Fruit fly (Drosophila melanogaster) whole organism, pupa: ENCODE data around the gene CG1910.

Experiments used
- CG10348 ChIP-seq: fragments of 200-800 bp; sonication (Bioruptor generic); IDR thresholded peaks from 2 replicates; pipeline ENCODE4 v1.3.6; 2022; ENCODE audit warnings: missing biosample characterization, missing genetic modification characterization
- CG12605 ChIP-seq: fragments of 200-800 bp; sonication (Bioruptor generic); IDR thresholded peaks from 2 replicates; pipeline ENCODE4 v1.3.6; 2022; ENCODE audit warnings: missing biosample characterization, missing genetic modification characterization
- CG13204 ChIP-seq: fragments of 200-800 bp; sonication (Bioruptor generic); optimal IDR thresholded peaks from 2 replicates; lab custom pipeline; 2018; ENCODE audit warnings: missing biosample characterization, mild to moderate bottlenecking, missing genetic modification characterization, moderate library complexity
- CG14655 ChIP-seq: fragments of 200-800 bp; sonication (Bioruptor generic); optimal IDR thresholded peaks from 3 replicates; lab custom pipeline; 2017; ENCODE audit warnings: mild to moderate bottlenecking, missing biosample characterization, missing genetic modification reagents, missing genetic modification characterization
- CG15710 ChIP-seq: fragments of 200-800 bp; sonication (Bioruptor generic); optimal IDR thresholded peaks from 2 replicates; lab custom pipeline; 2018; ENCODE audit warnings: missing biosample characterization, mild to moderate bottlenecking, missing genetic modification characterization, moderate library complexity
- CG17806 ChIP-seq: fragments of 200-800 bp; sonication (Bioruptor generic); optimal IDR thresholded peaks from 2 replicates; lab custom pipeline; 2018; ENCODE audit warnings: missing biosample characterization, mild to moderate bottlenecking, missing genetic modification characterization, moderate library complexity
- CG32121 ChIP-seq: fragments of 200-800 bp; sonication (Bioruptor generic); IDR thresholded peaks from 2 replicates; pipeline ENCODE4 v1.3.6; 2022; ENCODE audit warnings: missing biosample characterization, missing genetic modification characterization
- CG34367 ChIP-seq: fragments of 200-800 bp; sonication (Bioruptor generic); optimal IDR thresholded peaks from 2 replicates; lab custom pipeline; 2018; ENCODE audit warnings: missing biosample characterization, mild to moderate bottlenecking, missing genetic modification characterization
- CG4496 ChIP-seq: fragments of 200-800 bp; sonication (Bioruptor generic); IDR thresholded peaks from 3 replicates; pipeline ENCODE4 v1.3.6; 2022; ENCODE audit warnings: missing biosample characterization, missing genetic modification characterization
- CG8159 ChIP-seq: fragments of 200-800 bp; sonication (Bioruptor generic); optimal IDR thresholded peaks from 3 replicates; lab custom pipeline; 2018; ENCODE audit warnings: missing biosample characterization, mild to moderate bottlenecking, missing genetic modification characterization, moderate library complexity
- CG8301 ChIP-seq: fragments of 200-800 bp; sonication (Bioruptor generic); optimal IDR thresholded peaks from 2 replicates; lab custom pipeline; 2018; ENCODE audit warnings: missing biosample characterization, mild to moderate bottlenecking, missing genetic modification characterization
- CG9948 ChIP-seq: fragments of 200-800 bp; sonication (Bioruptor generic); optimal IDR thresholded peaks from 2 replicates; lab custom pipeline; 2018; ENCODE audit warnings: missing biosample characterization, mild to moderate bottlenecking, missing genetic modification characterization, moderate library complexity
- D1 ChIP-seq: fragments of 200-800 bp; sonication (Bioruptor generic); optimal IDR thresholded peaks from 2 replicates; lab custom pipeline; 2018; ENCODE audit warnings: missing biosample characterization, mild to moderate bottlenecking, missing genetic modification characterization, moderate library complexity
- EcR ChIP-seq: fragments of 200-800 bp; sonication (Bioruptor generic); optimal IDR thresholded peaks from 3 replicates; lab custom pipeline; 2019; ENCODE audit warnings: missing biosample characterization, missing genetic modification characterization, mild to moderate bottlenecking, moderate library complexity, missing genetic modification reagents
- Ets98B ChIP-seq: fragments of 200-800 bp; sonication (Bioruptor generic); IDR thresholded peaks from 2 replicates; pipeline ENCODE4 v1.3.6; 2022; ENCODE audit warnings: missing biosample characterization, missing genetic modification characterization
- Pif1A ChIP-seq: fragments of 200-800 bp; sonication (Bioruptor generic); optimal IDR thresholded peaks from 3 replicates; lab custom pipeline; 2016; ENCODE audit warnings: missing biosample characterization, missing genetic modification characterization
- Pif1B ChIP-seq: fragments of 200-800 bp; sonication (Bioruptor generic); optimal IDR thresholded peaks from 3 replicates; lab custom pipeline; 2016; ENCODE audit warnings: missing biosample characterization, missing genetic modification characterization
- Snoo ChIP-seq: fragments of 200-800 bp; sonication (Bioruptor generic); optimal IDR thresholded peaks from 3 replicates; lab custom pipeline; 2017; ENCODE audit warnings: missing biosample characterization, mild to moderate bottlenecking, missing genetic modification characterization, inconsistent platforms
- fd96Ca ChIP-seq: fragments of 200-800 bp; sonication (Bioruptor generic); IDR thresholded peaks from 3 replicates; pipeline ENCODE4 v1.3.6; 2022; ENCODE audit warnings: missing biosample characterization, missing genetic modification characterization
- gl ChIP-seq: fragments of 200-800 bp; sonication (Bioruptor generic); optimal IDR thresholded peaks from 2 replicates; lab custom pipeline; 2018; ENCODE audit warnings: missing biosample characterization, mild to moderate bottlenecking, missing genetic modification characterization
- rn ChIP-seq: fragments of 200-800 bp; sonication (Bioruptor generic); IDR thresholded peaks from 2 replicates; pipeline ENCODE4 v1.3.6; 2022; ENCODE audit warnings: missing biosample characterization, missing genetic modification characterization

Gene CG1910

DNA sequence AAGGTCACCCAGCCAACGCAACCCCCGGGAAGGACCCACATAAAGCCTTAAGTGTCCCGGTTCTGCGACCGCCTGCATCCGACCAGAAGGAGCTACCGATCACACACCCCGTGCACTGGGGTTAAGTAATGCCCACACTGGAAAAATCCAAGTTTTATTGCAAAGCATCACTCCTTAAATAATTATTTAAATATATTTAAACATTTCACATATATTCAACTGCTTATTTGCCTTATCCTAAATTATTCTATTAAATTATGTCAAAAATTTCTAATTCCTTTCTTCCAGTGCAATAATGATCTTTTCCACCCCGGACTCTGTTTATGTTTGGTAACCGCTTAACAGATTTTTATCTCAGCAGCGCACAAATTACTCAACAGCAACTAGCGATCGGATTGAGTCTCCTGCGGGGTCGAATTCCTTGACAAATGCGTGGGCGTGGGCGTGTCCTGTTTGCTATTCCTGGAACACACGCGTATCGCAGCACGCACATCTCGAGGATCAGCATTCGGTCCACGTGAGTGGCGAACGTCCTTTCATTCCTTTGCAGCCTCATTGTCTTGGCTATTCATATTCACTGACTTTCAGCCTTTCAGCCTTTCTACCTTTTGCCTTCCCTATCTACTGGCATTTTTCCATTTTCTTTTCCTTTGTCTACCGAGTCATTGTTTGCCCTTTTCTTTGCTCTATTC is 42.8 kb upstream of the CG1910 start:
- peak; percentile 8 for TF ChIP-seq CG9948 (tag; lab: Kevin White, UChicago)
- TF ChIP-seq CG14655 = peak; percentile 26
- no peak for TF ChIP-seq Pif1B
- TF ChIP-seq CG17806 (tag; lab: Kevin White, UChicago) = peak; percentile 12
- TF ChIP-seq CG8159 (tag; lab: Kevin White, UChicago) = peak; percentile 1
- no peak for TF ChIP-seq Ets98B (GFP tag; lab: Robert Waterston, UW)

DNA sequence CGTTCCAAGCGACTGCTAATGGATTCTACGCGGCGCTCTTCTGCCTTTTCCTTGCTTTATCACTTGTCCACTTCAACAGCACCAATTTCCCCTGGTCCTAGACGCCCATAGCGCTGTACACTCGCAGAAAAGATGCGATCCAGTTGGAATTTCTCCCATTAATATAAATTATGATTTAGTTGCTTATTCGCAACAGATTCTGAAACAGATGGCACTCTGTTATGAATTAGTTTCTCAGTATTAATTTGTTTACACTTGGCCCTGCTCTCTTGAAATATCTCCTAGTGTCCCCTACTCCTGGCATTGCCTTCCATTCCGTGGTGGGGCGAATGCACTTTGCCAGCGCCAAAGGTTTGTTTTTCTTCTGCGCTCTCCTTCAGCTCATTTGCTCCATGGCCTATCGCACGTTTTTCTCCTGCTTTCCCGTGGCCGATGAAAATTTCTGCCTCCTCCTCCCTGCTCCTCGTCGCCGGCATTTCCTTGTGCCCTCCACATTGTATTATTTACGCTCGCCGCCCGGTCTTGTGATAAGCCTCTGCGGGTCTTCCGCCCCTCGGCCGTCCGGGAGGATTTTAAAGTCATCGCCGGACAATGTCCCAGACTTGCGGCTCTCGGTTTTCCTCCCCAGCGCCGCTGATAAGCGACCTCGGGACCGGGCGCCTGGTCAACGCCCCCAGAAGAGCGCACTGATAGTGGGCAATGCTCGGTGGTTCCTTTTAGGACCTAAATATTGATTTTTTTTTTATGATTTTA is 41.1 kb upstream of the CG1910 start:
- TF ChIP-seq CG13204 (GFP tag; lab: Kevin White, UChicago) = no peak
- peak; percentile 87 for TF ChIP-seq CG4496
- peak; percentile 51 for TF ChIP-seq CG8159 (tag; lab: Kevin White, UChicago)
- TF ChIP-seq CG8301 = peak; percentile 86
- peak; percentile 82 for TF ChIP-seq CG12605 (GFP tag; lab: Robert Waterston, UW)
- TF ChIP-seq CG17806 (tag; lab: Kevin White, UChicago) = peak; percentile 62
- TF ChIP-seq gl (tag; lab: Kevin White, UChicago) = peak; percentile 15
- peak; percentile 85 for TF ChIP-seq fd96Ca (GFP tag; lab: Robert Waterston, UW)
- no peak for TF ChIP-seq Snoo (tag; lab: Kevin White, UChicago)
- TF ChIP-seq CG32121 (GFP tag; lab: Robert Waterston, UW) = peak; percentile 42; the same call in 1 of the 2 replicates
- peak; percentile 40; the same call in 1 of the 2 replicates for TF ChIP-seq rn
- no peak for TF ChIP-seq D1
- peak; percentile 67 for TF ChIP-seq Pif1A (GFP tag; lab: Kevin White, UChicago)
- TF ChIP-seq Ets98B (GFP tag; lab: Robert Waterston, UW) = peak; percentile 73
- peak; percentile 33 for TF ChIP-seq CG15710 (tag; lab: Kevin White, UChicago)
- peak; percentile 58 for TF ChIP-seq Pif1B
- TF ChIP-seq CG14655 = peak; percentile 93
- peak; percentile 85 for TF ChIP-seq EcR (GFP tag; lab: Kevin White, UChicago)
- TF ChIP-seq CG34367 (tag; lab: Kevin White, UChicago) = peak; percentile 48
- TF ChIP-seq CG9948 (tag; lab: Kevin White, UChicago) = peak; percentile 77
- no peak for TF ChIP-seq CG10348 (GFP tag; lab: Robert Waterston, UW)
- TF ChIP-seq, all 21 proteins: peak for 17

DNA sequence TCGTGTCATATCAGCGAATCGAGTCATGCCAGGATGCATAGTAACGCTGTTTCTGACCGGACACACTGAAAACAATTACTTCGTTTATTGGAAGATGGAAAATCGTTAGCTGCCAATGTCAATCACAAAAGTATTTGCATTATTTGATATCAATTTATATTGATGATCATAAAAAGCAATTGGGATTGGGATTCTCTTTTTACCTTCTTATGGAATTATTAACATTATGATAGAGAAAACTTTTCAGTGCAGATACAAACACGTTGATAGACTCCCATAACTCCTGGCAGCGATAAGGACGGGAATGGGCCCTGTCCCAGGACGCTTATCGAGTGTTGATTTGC is 40.6 kb upstream of the CG1910 start:
- peak; percentile 32 for TF ChIP-seq CG8301
- peak; percentile 24 for TF ChIP-seq CG9948 (tag; lab: Kevin White, UChicago)
- peak; percentile 27 for TF ChIP-seq CG14655
- no peak for TF ChIP-seq CG34367 (tag; lab: Kevin White, UChicago)
- peak; percentile 35 for TF ChIP-seq CG17806 (tag; lab: Kevin White, UChicago)
- TF ChIP-seq rn = no peak
- peak; percentile 52 for TF ChIP-seq CG8159 (tag; lab: Kevin White, UChicago)

DNA sequence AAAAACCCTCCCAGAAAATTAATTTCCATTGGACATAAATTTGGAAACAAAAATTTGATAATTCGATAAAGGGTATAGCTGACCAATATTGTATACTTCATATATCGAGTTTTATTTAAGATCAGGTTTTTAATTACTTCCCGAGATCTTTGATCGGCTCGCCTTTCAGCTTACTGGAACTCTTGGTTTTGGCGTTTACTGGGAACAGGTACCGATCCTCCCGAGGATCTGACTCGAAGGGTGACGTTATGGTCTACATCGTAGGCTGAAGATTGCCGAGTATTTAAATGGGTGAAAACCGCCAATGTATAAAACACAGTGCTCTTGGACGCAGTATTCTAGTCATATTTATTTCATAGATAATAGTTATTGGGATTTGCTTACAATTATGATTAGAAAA is 39.2 kb upstream of the CG1910 start, which contains the start of gene CG42693:
CG42693 (minus strand) TSS at position 101 of the 400 bp plus-strand sequence.
- no peak for TF ChIP-seq CG32121 (GFP tag; lab: Robert Waterston, UW)
- TF ChIP-seq fd96Ca (GFP tag; lab: Robert Waterston, UW) = no peak
- TF ChIP-seq CG14655 = no peak
- TF ChIP-seq CG13204 (GFP tag; lab: Kevin White, UChicago) = no peak
- no peak for TF ChIP-seq CG8301
- no peak for TF ChIP-seq Ets98B (GFP tag; lab: Robert Waterston, UW)
- TF ChIP-seq CG10348 (GFP tag; lab: Robert Waterston, UW) = no peak

DNA sequence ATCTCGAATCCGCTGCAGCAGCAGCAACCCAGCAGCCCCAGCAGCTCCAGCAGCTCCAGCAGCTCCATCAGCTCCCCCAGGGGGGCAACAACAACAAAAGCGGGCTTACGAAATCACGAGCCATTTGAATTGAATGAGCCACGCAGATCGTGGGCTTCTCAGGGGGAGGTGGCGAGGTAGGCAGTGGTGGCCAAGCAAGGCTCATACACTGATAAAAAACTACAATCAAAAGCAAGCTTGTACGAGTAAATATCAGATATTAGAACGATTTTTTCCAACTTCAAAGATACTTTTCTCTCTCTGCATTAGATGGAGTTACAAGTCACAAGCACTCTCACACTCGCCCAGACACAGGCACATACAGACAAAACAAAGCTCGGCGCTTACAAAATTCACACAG is 38.3 kb upstream of the CG1910 start:
- TF ChIP-seq CG4496 (peak; percentile 91), CG8159 (tag; lab: Kevin White, UChicago) (no peak), CG9948 (tag; lab: Kevin White, UChicago) (peak; percentile 19), EcR (GFP tag; lab: Kevin White, UChicago) (no peak), CG13204 (GFP tag; lab: Kevin White, UChicago) (peak; percentile 2), CG8301 (peak; percentile 71), CG12605 (GFP tag; lab: Robert Waterston, UW) (peak; percentile 70), rn (0 out of 2 replicates have a peak, but pooled peaks have one; percentile 41), CG15710 (tag; lab: Kevin White, UChicago) (no peak), D1 (no peak), Snoo (tag; lab: Kevin White, UChicago) (no peak), CG14655 (peak; percentile 72), gl (tag; lab: Kevin White, UChicago) (no peak), CG10348 (GFP tag; lab: Robert Waterston, UW) (peak; percentile 60; the same call in 1 of the 2 replicates), Pif1B (peak; percentile 12), CG17806 (tag; lab: Kevin White, UChicago) (no peak), fd96Ca (GFP tag; lab: Robert Waterston, UW) (peak; percentile 86), Pif1A (GFP tag; lab: Kevin White, UChicago) (peak; percentile 33), Ets98B (GFP tag; lab: Robert Waterston, UW) (peak; percentile 87), CG32121 (GFP tag; lab: Robert Waterston, UW) (peak; percentile 86)
- TF ChIP-seq, all 21 proteins: peak for 13
